Fruit fly (Drosophila melanogaster) whole organism, embryonic: ENCODE results near the gene CstF50.

Experiments used
- Aef1 ChIP-seq: fragments of 200-800 bp; sonication (Bioruptor generic); IDR thresholded peaks from 3 replicates; pipeline ENCODE4 v1.3.6; 2022; ENCODE audit warnings: missing biosample characterization, missing genetic modification characterization
- Antp ChIP-seq: fragments of 200-800 bp; sonication (Bioruptor generic); optimal IDR thresholded peaks from 3 replicates; lab custom pipeline; 2016; ENCODE audit warnings: missing biosample characterization, missing genetic modification characterization
- Atf3 ChIP-seq: fragments of 200-800 bp; sonication (Bioruptor generic); optimal IDR thresholded peaks from 3 replicates; lab custom pipeline; 2016; ENCODE audit warnings: missing biosample characterization, missing genetic modification characterization
- CG11247 ChIP-seq: fragments of 200-800 bp; sonication (Bioruptor generic); IDR thresholded peaks from 2 replicates; pipeline ENCODE4 v1.3.6; 2022; ENCODE audit warnings: missing biosample characterization, missing genetic modification characterization
- CG12104 ChIP-seq: fragments of 200-800 bp; sonication (Bioruptor generic); optimal IDR thresholded peaks from 3 replicates; lab custom pipeline; 2016; ENCODE audit warnings: missing biosample characterization, missing genetic modification characterization
- CG12299 ChIP-seq: fragments of 200-800 bp; sonication (Bioruptor generic); optimal IDR thresholded peaks from 2 replicates; lab custom pipeline; 2018; ENCODE audit warnings: missing biosample characterization, mild to moderate bottlenecking, missing genetic modification characterization
- CG16815 ChIP-seq: fragments of 200-800 bp; sonication (Bioruptor generic); optimal IDR thresholded peaks from 3 replicates; lab custom pipeline; 2017; ENCODE audit warnings: missing biosample characterization, mild to moderate bottlenecking, missing genetic modification characterization
- CG17802 ChIP-seq: fragments of 200-800 bp; sonication (Bioruptor generic); optimal IDR thresholded peaks from 2 replicates; lab custom pipeline; 2018; ENCODE audit warnings: missing biosample characterization, mild to moderate bottlenecking, missing genetic modification characterization, moderate library complexity
- CG17912 ChIP-seq: fragments of 200-800 bp; sonication (Bioruptor generic); optimal IDR thresholded peaks from 2 replicates; lab custom pipeline; 2018; ENCODE audit warnings: missing biosample characterization, mild to moderate bottlenecking, missing genetic modification characterization
- CG31224 ChIP-seq: fragments of 200-800 bp; sonication (Bioruptor generic); IDR thresholded peaks from 2 replicates; pipeline ENCODE4 v1.3.6; 2022; ENCODE audit warnings: missing biosample characterization, missing genetic modification characterization
- CG31441 ChIP-seq: fragments of 200-800 bp; sonication (Bioruptor generic); IDR thresholded peaks from 2 replicates; pipeline ENCODE4 v1.3.6; 2022; ENCODE audit warnings: missing biosample characterization, missing genetic modification characterization
- CG3995 ChIP-seq: fragments of 200-800 bp; sonication (Bioruptor generic); optimal IDR thresholded peaks from 3 replicates; lab custom pipeline; 2016; ENCODE audit warnings: missing biosample characterization, missing genetic modification characterization
- CG4404 ChIP-seq: fragments of 200-800 bp; sonication (Bioruptor generic); IDR thresholded peaks from 2 replicates; pipeline ENCODE4 v1.3.6; 2022; ENCODE audit warnings: missing biosample characterization, missing genetic modification characterization
- CG6254 ChIP-seq: fragments of 200-800 bp; sonication (Bioruptor generic); optimal IDR thresholded peaks from 3 replicates; lab custom pipeline; 2017; ENCODE audit warnings: mild to moderate bottlenecking, missing biosample characterization, missing genetic modification reagents, missing genetic modification characterization
- CG7357 ChIP-seq: fragments of 200-800 bp; sonication (Bioruptor generic); IDR thresholded peaks from 3 replicates; pipeline ENCODE4 v1.3.6; 2022; ENCODE audit warnings: missing biosample characterization, missing genetic modification characterization
- CG8924 ChIP-seq: fragments of 200-800 bp; optimal IDR thresholded peaks from 3 replicates; lab custom pipeline; 2019; ENCODE audit warnings: missing biosample characterization, mild to moderate bottlenecking, missing genetic modification characterization, moderate library complexity
- CoRest ChIP-seq: fragments of 200-800 bp; sonication (Bioruptor generic); optimal IDR thresholded peaks from 3 replicates; lab custom pipeline; 2018; ENCODE audit warnings: missing biosample characterization, mild to moderate bottlenecking, missing genetic modification characterization, moderate library complexity
- Dad ChIP-seq: fragments of 200-800 bp; sonication (Bioruptor generic); optimal IDR thresholded peaks from 3 replicates; lab custom pipeline; 2016; ENCODE audit warnings: missing biosample characterization, missing genetic modification characterization
- Dfd ChIP-seq, 2 experiments: fragments of >200 bp; optimal IDR thresholded peaks; 2 replicates each; lab custom pipeline; 2017; ENCODE audit warnings: missing biosample characterization in 2 of 2, missing genetic modification characterization in 2 of 2
- Dp ChIP-seq: fragments of 200-800 bp; sonication (Bioruptor generic); optimal IDR thresholded peaks from 2 replicates; lab custom pipeline; 2018; ENCODE audit warnings: missing biosample characterization, mild to moderate bottlenecking, missing genetic modification characterization, moderate library complexity
- Dref ChIP-seq: fragments of 200-800 bp; sonication (Bioruptor generic); IDR thresholded peaks from 2 replicates; pipeline ENCODE4 v1.3.6; 2022; ENCODE audit warnings: missing biosample characterization, missing genetic modification characterization
- ERR ChIP-seq: fragments of 200-800 bp; sonication (Bioruptor generic); optimal IDR thresholded peaks from 2 replicates; lab custom pipeline; 2016; ENCODE audit warnings: missing biosample characterization, missing genetic modification characterization
- MTF-1 ChIP-seq: fragments of 200-800 bp; sonication (Bioruptor generic); optimal IDR thresholded peaks from 2 replicates; lab custom pipeline; 2018; ENCODE audit warnings: missing biosample characterization, mild to moderate bottlenecking, missing genetic modification characterization, borderline replicate concordance
- Side ChIP-seq: fragments of 200-800 bp; sonication (Bioruptor generic); optimal IDR thresholded peaks from 2 replicates; lab custom pipeline; 2016; ENCODE audit warnings: missing biosample characterization, missing genetic modification characterization
- Sox102F ChIP-seq: fragments of 200-800 bp; sonication (Bioruptor generic); optimal IDR thresholded peaks from 2 replicates; lab custom pipeline; 2018; ENCODE audit warnings: missing biosample characterization, mild to moderate bottlenecking, missing genetic modification characterization, moderate library complexity
- Taf1 ChIP-seq: fragments of 200-800 bp; sonication (Bioruptor generic); IDR thresholded peaks from 2 replicates; pipeline ENCODE4 v1.3.6; 2022; ENCODE audit warnings: missing biosample characterization, missing genetic modification characterization
- Xbp1 ChIP-seq: fragments of 200-800 bp; sonication (Bioruptor generic); optimal IDR thresholded peaks from 3 replicates; lab custom pipeline; 2016; ENCODE audit warnings: missing biosample characterization, mild to moderate bottlenecking, missing genetic modification characterization
- Xrp1 ChIP-seq: fragments of 200-800 bp; sonication (Bioruptor generic); IDR thresholded peaks from 2 replicates; pipeline ENCODE4 v1.3.6; 2022; ENCODE audit warnings: missing biosample characterization, missing genetic modification characterization
- chm ChIP-seq: fragments of 200-800 bp; sonication (Bioruptor generic); IDR thresholded peaks from 2 replicates; pipeline ENCODE4 v1.3.6; 2022; ENCODE audit warnings: missing biosample characterization, missing genetic modification characterization
- croc ChIP-seq: fragments of 200-800 bp; sonication (Bioruptor generic); conservative IDR thresholded peaks from 3 replicates; pipeline ENCODE4 v1.3.6; 2022; ENCODE audit warnings: missing biosample characterization, missing genetic modification characterization
- crp ChIP-seq, 2 experiments: fragments of 200-800 bp; sonication (Bioruptor generic); optimal IDR thresholded peaks; 2 replicates in 1 of 2; 3 replicates in 1 of 2; lab custom pipeline; 2017; ENCODE audit warnings: missing biosample characterization in 2 of 2, missing genetic modification characterization in 2 of 2, mild to moderate bottlenecking in 1 of 2, moderate library complexity in 1 of 2
- dmrt11E ChIP-seq: fragments of 200-800 bp; sonication (Bioruptor generic); optimal IDR thresholded peaks from 3 replicates; lab custom pipeline; 2018; ENCODE audit warnings: missing biosample characterization, mild to moderate bottlenecking, missing genetic modification characterization, moderate library complexity
- dpn ChIP-seq, 2 experiments: fragments of 200-800 bp; sonication (Bioruptor generic); optimal IDR thresholded peaks; 3 replicates each; lab custom pipeline; 2016; ENCODE audit warnings: missing biosample characterization in 2 of 2, missing genetic modification characterization in 2 of 2
- dysf ChIP-seq: fragments of 200-800 bp; sonication (Bioruptor generic); IDR thresholded peaks from 3 replicates; pipeline ENCODE4 v1.3.6; 2022; ENCODE audit warnings: missing biosample characterization, missing genetic modification characterization
- fd102C ChIP-seq: fragments of 200-800 bp; sonication (Bioruptor generic); optimal IDR thresholded peaks from 2 replicates; lab custom pipeline; 2018; ENCODE audit warnings: missing biosample characterization, mild to moderate bottlenecking, missing genetic modification characterization, moderate library complexity
- gcm2 ChIP-seq: fragments of 200-800 bp; sonication (Bioruptor generic); optimal IDR thresholded peaks from 2 replicates; lab custom pipeline; 2016; ENCODE audit warnings: missing biosample characterization, missing genetic modification characterization
- grau ChIP-seq: fragments of 200-800 bp; optimal IDR thresholded peaks from 3 replicates; lab custom pipeline; 2019; ENCODE audit warnings: missing biosample characterization, mild to moderate bottlenecking, missing genetic modification characterization, moderate library complexity
- gro ChIP-seq: fragments of 200-800 bp; sonication (Bioruptor generic); optimal IDR thresholded peaks from 2 replicates; lab custom pipeline; 2016; ENCODE audit warnings: missing biosample characterization, missing genetic modification characterization
- her ChIP-seq: fragments of 200-800 bp; sonication (Bioruptor generic); optimal IDR thresholded peaks from 2 replicates; lab custom pipeline; 2016; ENCODE audit warnings: missing biosample characterization, missing genetic modification characterization
- hth ChIP-seq: fragments of >200 bp; optimal IDR thresholded peaks from 2 replicates; lab custom pipeline; 2017; ENCODE audit warnings: inconsistent platforms
- jumu ChIP-seq: fragments of 200-800 bp; sonication (Bioruptor generic); optimal IDR thresholded peaks from 3 replicates; lab custom pipeline; 2016; ENCODE audit warnings: missing biosample characterization, missing genetic modification characterization
- kah ChIP-seq: fragments of 200-800 bp; sonication (Bioruptor generic); optimal IDR thresholded peaks from 2 replicates; lab custom pipeline; 2018; ENCODE audit warnings: missing biosample characterization, mild to moderate bottlenecking, missing genetic modification characterization
- kay ChIP-seq: fragments of 200-800 bp; sonication (Bioruptor generic); optimal IDR thresholded peaks from 2 replicates; lab custom pipeline; 2016; ENCODE audit warnings: missing biosample characterization, missing genetic modification characterization
- lab ChIP-seq: fragments of 200-800 bp; sonication (Bioruptor generic); optimal IDR thresholded peaks from 3 replicates; lab custom pipeline; 2017; ENCODE audit warnings: missing biosample characterization, missing genetic modification characterization, mild to moderate bottlenecking, moderate library complexity, missing genetic modification reagents
- pfk ChIP-seq: fragments of 200-800 bp; sonication (Bioruptor generic); optimal IDR thresholded peaks from 2 replicates; lab custom pipeline; 2018; ENCODE audit warnings: missing biosample characterization, mild to moderate bottlenecking, missing genetic modification characterization, moderate library complexity
- prd ChIP-seq, 3 experiments: fragments of >200 bp in 2 of 3; fragments of 200-800 bp in 1 of 3; sonication (Bioruptor generic) in 1 of 3; optimal IDR thresholded peaks in 2 of 3; IDR thresholded peaks in 1 of 3; 2 replicates in 2 of 3; 3 replicates in 1 of 3; pipeline versions ENCODE4 v1.3.6 to Lab custom; 2017 to 2022; ENCODE audit warnings: missing biosample characterization in 1 of 3, missing genetic modification characterization in 1 of 3
- pzg ChIP-seq: fragments of 200-800 bp; sonication (Bioruptor generic); optimal IDR thresholded peaks from 3 replicates; lab custom pipeline; 2018; ENCODE audit warnings: missing biosample characterization, mild to moderate bottlenecking, missing genetic modification characterization, moderate library complexity
- slou ChIP-seq: fragments of 200-800 bp; sonication (Bioruptor generic); optimal IDR thresholded peaks from 3 replicates; lab custom pipeline; 2016; ENCODE audit warnings: missing biosample characterization, missing genetic modification characterization
- ssp ChIP-seq: fragments of 200-800 bp; sonication (Bioruptor generic); IDR thresholded peaks from 2 replicates; pipeline ENCODE4 v1.3.6; 2022; ENCODE audit warnings: missing biosample characterization, missing genetic modification characterization
- tna ChIP-seq: fragments of 200-800 bp; sonication (Bioruptor generic); IDR thresholded peaks from 2 replicates; pipeline ENCODE4 v1.3.6; 2022; ENCODE audit warnings: missing biosample characterization, missing genetic modification characterization; ENCODE audit not compliant: partially characterized antibody
- ttk ChIP-seq: fragments of 200-800 bp; sonication (Bioruptor generic); IDR thresholded peaks from 2 replicates; pipeline ENCODE4 v2.1.2; 2022; ENCODE audit warnings: missing biosample characterization, missing genetic modification characterization
- tup ChIP-seq: fragments of 200-800 bp; sonication (Bioruptor generic); optimal IDR thresholded peaks from 2 replicates; lab custom pipeline; 2016; ENCODE audit warnings: missing biosample characterization, mild to moderate bottlenecking, missing genetic modification characterization, moderate library complexity

Gene CstF50

dm6 chr3R:31696664-31697063, 40.1 kb downstream of the CstF50 start (continued):
- no peak for TF ChIP-seq Dp (GFP tag; lab: Kevin White, UChicago)
- no peak for TF ChIP-seq CG4404 (GFP tag; lab: Robert Waterston, UW)
- no peak for TF ChIP-seq Taf1 (GFP tag; lab: Robert Waterston, UW)
- TF ChIP-seq CG12299 (tag; lab: Kevin White, UChicago) = no peak
- peak; percentile 40; the same call in 1 of the 2 replicates for TF ChIP-seq CG31441 (GFP tag; lab: Robert Waterston, UW)
- no peak for TF ChIP-seq Side (GFP tag; lab: Kevin White, UChicago)
- no peak for TF ChIP-seq ssp (GFP tag; lab: Robert Waterston, UW)
- TF ChIP-seq croc (GFP tag; lab: Robert Waterston, UW) = no peak
- peak; percentile 31 for TF ChIP-seq CG16815 (GFP tag; lab: Kevin White, UChicago)
- TF ChIP-seq ERR (GFP tag; lab: Kevin White, UChicago) = no peak
- peak; percentile 16 for TF ChIP-seq Sox102F (GFP tag; lab: Kevin White, UChicago)
- TF ChIP-seq CoRest (tag; lab: Kevin White, UChicago) = no peak
- no peak for TF ChIP-seq MTF-1
- no peak for TF ChIP-seq Dad
- TF ChIP-seq Dref = no peak
- no peak for TF ChIP-seq fd102C
- no peak for TF ChIP-seq Dfd (GFP tag; optimal IDR thresholded peaks at IDR 0.05; lab: Kevin White, UChicago)
- TF ChIP-seq Aef1 = no peak
- TF ChIP-seq her = no peak
- TF ChIP-seq tna (GFP tag; lab: Robert Waterston, UW) = no peak
- TF ChIP-seq hth (lab: Kevin White, UChicago) = no peak
- no peak for TF ChIP-seq CG8924 (tag; lab: Kevin White, UChicago)
- no peak for TF ChIP-seq pzg (GFP tag; lab: Kevin White, UChicago)
- TF ChIP-seq CG6254 = peak; percentile 6
- peak; percentile 12 for TF ChIP-seq Atf3 (GFP tag; lab: Kevin White, UChicago)
- TF ChIP-seq CG7357 = peak; percentile 18; the same call in 1 of the 3 replicates
- TF ChIP-seq CG12104 = no peak
- no peak for TF ChIP-seq gcm2
- no peak for TF ChIP-seq gro
- TF ChIP-seq dysf (GFP tag; lab: Robert Waterston, UW) = no peak
- no peak for TF ChIP-seq kah (GFP tag; lab: Kevin White, UChicago)
- peak; percentile 64 for TF ChIP-seq Xrp1 (GFP tag; lab: Robert Waterston, UW)
- no peak for TF ChIP-seq prd (optimal IDR thresholded peaks at IDR 0.05; lab: Kevin White, UChicago)
- peak; percentile 37; the same call in 1 of the 3 replicates for TF ChIP-seq prd (GFP tag; IDR thresholded peaks at IDR 0.05; lab: Robert Waterston, UW)
- no peak for TF ChIP-seq chm
- no peak for TF ChIP-seq CG17912
- TF ChIP-seq CG11247 (GFP tag; lab: Robert Waterston, UW) = no peak
- peak; percentile 22 for TF ChIP-seq Xbp1 (GFP tag; lab: Kevin White, UChicago)
- no peak for TF ChIP-seq tup (GFP tag; lab: Kevin White, UChicago)
- no peak for TF ChIP-seq CG17802
- peak; percentile 28 for TF ChIP-seq Antp (GFP tag; lab: Kevin White, UChicago)
- peak; percentile 18 for TF ChIP-seq grau
- no peak for TF ChIP-seq crp (GFP tag; optimal IDR thresholded peaks at IDR 0.05; lab: Kevin White, UChicago)
- no peak for TF ChIP-seq CG31224 (GFP tag; lab: Robert Waterston, UW)
- no peak for TF ChIP-seq kay
- TF ChIP-seq slou (GFP tag; lab: Kevin White, UChicago) = no peak
- no peak for TF ChIP-seq lab (GFP tag; lab: Kevin White, UChicago)
- no peak for TF ChIP-seq dpn (GFP tag; optimal IDR thresholded peaks at IDR 0.05; lab: Kevin White, UChicago)
- TF ChIP-seq jumu (GFP tag; lab: Kevin White, UChicago) = no peak
- TF ChIP-seq CG3995 (GFP tag; lab: Kevin White, UChicago) = no peak
- peak; percentile 75 for TF ChIP-seq dmrt11E
- TF ChIP-seq ttk (GFP tag; lab: Robert Waterston, UW) = no peak
- no peak for TF ChIP-seq pfk (GFP tag; lab: Kevin White, UChicago)
